Worm (Caenorhabditis elegans): ENCODE results near the gene bath-36.
"Not testable (repeated sequence)": the region's sequence is repeated elsewhere in the genome, so short reads cannot be mapped to it uniquely, and the experiment has no call there.

Gene bath-36

ce11 chrV:15191971-15192370 lies 4.3 kb downstream of the bath-36 start:
- no peak for TF ChIP-seq aly-1 (tag; optimal IDR thresholded peaks at IDR 0.05)
- no peak for TF ChIP-seq ama-1 (optimal IDR thresholded peaks at IDR 0.05)
- TF ChIP-seq tra-4 (tag; optimal IDR thresholded peaks at IDR 0.05): no peak
- TF ChIP-seq tbx-37 (GFP tag; conservative IDR thresholded peaks at IDR 0.05): no peak
- no peak for TF ChIP-seq B0310.2 (tag; optimal IDR thresholded peaks at IDR 0.05)
- TF ChIP-seq pes-1 (GFP tag; IDR thresholded peaks at IDR 0.05): no peak

- TF ChIP-seq scrt-1 (GFP tag; IDR thresholded peaks at IDR 0.05) (no peak), ama-1 (optimal IDR thresholded peaks at IDR 0.05) (no peak), hmg-4 (GFP tag; optimal IDR thresholded peaks at IDR 0.05) (no peak)
Measured at ce11 chrV:15192377-15192776, 4.7 kb downstream of the bath-36 start, which contains the start of gene plc-2. plc-2 (plus strand) TSS chrV:15192572.

- TF ChIP-seq F13C5.2 (tag; optimal IDR thresholded peaks at IDR 0.05): no peak
- no peak for TF ChIP-seq ceh-36 (tag; optimal IDR thresholded peaks at IDR 0.05)
- TF ChIP-seq B0310.2 (tag; optimal IDR thresholded peaks at IDR 0.05): no peak
- no peak for TF ChIP-seq ceh-13 (GFP tag; optimal IDR thresholded peaks at IDR 0.05)
- no peak for TF ChIP-seq sea-1 (GFP tag; conservative IDR thresholded peaks at IDR 0.05)
- no peak for TF ChIP-seq ets-7 (tag; optimal IDR thresholded peaks at IDR 0.05)
- TF ChIP-seq hmbx-1 (tag; optimal IDR thresholded peaks at IDR 0.05): no peak
- TF ChIP-seq hnd-1 (tag; optimal IDR thresholded peaks at IDR 0.05): no peak
- TF ChIP-seq aly-1 (tag; optimal IDR thresholded peaks at IDR 0.05): no peak
- TF ChIP-seq hmg-4 (GFP tag; optimal IDR thresholded peaks at IDR 0.05): no peak
- no peak for TF ChIP-seq scrt-1 (GFP tag; IDR thresholded peaks at IDR 0.05)
- no peak for TF ChIP-seq flt-1 (GFP tag; IDR thresholded peaks at IDR 0.05)
- no peak for TF ChIP-seq tbx-37 (GFP tag; conservative IDR thresholded peaks at IDR 0.05)
- TF ChIP-seq ama-1 (optimal IDR thresholded peaks at IDR 0.05): no peak
- TF ChIP-seq tra-4 (tag; optimal IDR thresholded peaks at IDR 0.05): no peak
- TF ChIP-seq tbx-11 (GFP tag; IDR thresholded peaks at IDR 0.05): no peak
- TF ChIP-seq pes-1 (GFP tag; IDR thresholded peaks at IDR 0.05): no peak
Measured at ce11 chrV:15193909-15194308, 6.2 kb downstream of the bath-36 start, which contains the start of gene Y75B12B.13. Y75B12B.13 (minus strand) TSS chrV:15194009.

ce11 chrV:15197955-15198354 lies 10.3 kb downstream of the bath-36 start, which contains the start of gene srw-1:
srw-1 (plus strand) TSS chrV:15198255.
- TF ChIP-seq sea-1 (GFP tag; conservative IDR thresholded peaks at IDR 0.05) (no peak), F13C5.2 (tag; optimal IDR thresholded peaks at IDR 0.05) (no peak), tbx-37 (GFP tag; conservative IDR thresholded peaks at IDR 0.05) (no peak), hmg-4 (GFP tag; optimal IDR thresholded peaks at IDR 0.05) (no peak), tra-4 (tag; optimal IDR thresholded peaks at IDR 0.05) (no peak), flt-1 (GFP tag; IDR thresholded peaks at IDR 0.05) (no peak), ets-7 (tag; optimal IDR thresholded peaks at IDR 0.05) (no peak), hmbx-1 (tag; optimal IDR thresholded peaks at IDR 0.05) (no peak), ceh-13 (GFP tag; optimal IDR thresholded peaks at IDR 0.05) (no peak), aly-1 (tag; optimal IDR thresholded peaks at IDR 0.05) (no peak), scrt-1 (GFP tag; IDR thresholded peaks at IDR 0.05) (no peak), B0310.2 (tag; optimal IDR thresholded peaks at IDR 0.05) (no peak), ceh-36 (tag; optimal IDR thresholded peaks at IDR 0.05) (no peak), ama-1 (optimal IDR thresholded peaks at IDR 0.05) (no peak), tbx-11 (GFP tag; IDR thresholded peaks at IDR 0.05) (no peak)

ce11 chrV:15199768-15200167 lies 12.1 kb downstream of the bath-36 start, which contains the start of gene Y75B12B.10:
Y75B12B.10 (plus strand) TSS chrV:15200068.
- TF ChIP-seq hmbx-1 (tag; optimal IDR thresholded peaks at IDR 0.05) (no peak), tbx-37 (GFP tag; conservative IDR thresholded peaks at IDR 0.05) (no peak), ceh-13 (GFP tag; optimal IDR thresholded peaks at IDR 0.05) (no peak), F13C5.2 (tag; optimal IDR thresholded peaks at IDR 0.05) (no peak), sea-1 (GFP tag; conservative IDR thresholded peaks at IDR 0.05) (no peak), ama-1 (optimal IDR thresholded peaks at IDR 0.05) (no peak), pes-1 (GFP tag; IDR thresholded peaks at IDR 0.05) (no peak), tra-4 (tag; optimal IDR thresholded peaks at IDR 0.05) (no peak), B0310.2 (tag; optimal IDR thresholded peaks at IDR 0.05) (no peak), ets-7 (tag; optimal IDR thresholded peaks at IDR 0.05) (no peak), ceh-36 (tag; optimal IDR thresholded peaks at IDR 0.05) (no peak), hmg-4 (GFP tag; optimal IDR thresholded peaks at IDR 0.05) (no peak), hnd-1 (tag; optimal IDR thresholded peaks at IDR 0.05) (no peak), flt-1 (GFP tag; IDR thresholded peaks at IDR 0.05) (no peak), tbx-11 (GFP tag; IDR thresholded peaks at IDR 0.05) (no peak)

ce11 chrV:15207681-15208080 lies 20.0 kb downstream of the bath-36 start, which contains the start of gene C41G6.12:
C41G6.12 (minus strand) TSS chrV:15207781.
- not testable (repeated sequence) for TF ChIP-seq aly-1, tra-4, hnd-1 (tag; optimal IDR thresholded peaks at IDR 0.05)

DNA sequence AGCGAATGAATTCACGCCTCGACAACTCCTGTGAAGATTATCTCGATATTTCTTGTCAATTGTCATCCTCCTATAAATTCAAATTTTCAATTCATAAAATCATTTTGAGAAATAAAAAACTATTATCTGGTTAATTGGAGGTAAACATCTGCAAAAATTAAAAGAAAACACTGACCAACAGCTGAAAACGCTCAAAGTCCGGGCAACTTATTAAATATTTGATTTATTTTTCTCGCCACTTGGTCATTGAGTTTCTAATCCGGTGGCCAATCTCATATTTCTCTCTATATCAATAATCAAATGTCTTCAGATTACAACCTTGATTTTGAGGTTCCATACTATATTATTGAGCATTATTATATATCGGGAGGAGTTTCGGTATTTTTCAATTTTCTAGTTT lies 24.2 kb downstream of the bath-36 start, which contains the start of gene sri-24:
Gene sri-24, plus strand, starts transcription at position 301 of the 400 bp plus-strand sequence.
- not testable (repeated sequence) for TF ChIP-seq hmbx-1 (tag; optimal IDR thresholded peaks at IDR 0.05); tra-4 (tag; optimal IDR thresholded peaks at IDR 0.05); tbx-37 (GFP tag; conservative IDR thresholded peaks at IDR 0.05)

ce11 chrV:15215175-15215574 lies 27.5 kb downstream of the bath-36 start, which contains the start of gene sri-26:
sri-26 (plus strand) TSS chrV:15215475.
- not testable (repeated sequence) for TF ChIP-seq ets-7, B0310.2, aly-1 (tag; optimal IDR thresholded peaks at IDR 0.05)
